Fruit fly (Drosophila melanogaster): ENCODE measurements around the gene Pgant6.

dm6 chr3L:2802085-2802484 lies 20.0 kb downstream of the Pgant6 start:
- TF ChIP-seq pan (optimal IDR thresholded peaks at IDR 0.05) (no peak), usp (GFP tag; optimal IDR thresholded peaks at IDR 0.05) (no peak), psq (optimal IDR thresholded peaks at IDR 0.05) (no peak)

Data from whole organism.